Comparison of ENCODE assay signal across 3 worm cellular contexts in the genomic region with DNA sequence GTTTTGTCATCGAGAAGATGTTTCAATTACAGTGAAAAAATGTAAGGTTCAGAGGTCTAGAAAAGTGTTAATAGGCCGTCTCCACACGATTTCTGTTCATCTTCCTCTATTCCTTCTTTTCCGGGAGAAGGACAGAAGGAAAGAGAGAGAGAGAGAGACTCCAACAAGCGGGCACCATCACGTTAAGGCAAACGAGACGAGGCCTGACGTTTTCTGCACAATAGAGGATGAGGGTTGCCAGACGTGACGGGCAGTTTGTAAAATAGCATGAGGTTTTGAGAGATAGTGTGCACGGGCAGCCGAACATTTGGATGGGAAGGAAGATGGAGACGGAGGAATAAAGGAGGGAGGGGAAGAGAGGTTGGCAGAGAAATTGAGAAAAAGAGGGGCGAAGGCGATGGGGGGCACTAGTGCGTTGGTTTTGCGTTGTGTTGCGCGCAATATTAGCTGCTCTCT.
TF ChIP-seq lines count a peak whose summit lies in the region.

A gene (plus strand): TSS at position 405 of the 456 bp plus-strand sequence.

TF ChIP-seq in whole organism, L1 larva, 84 proteins besides CTCF, POLR2A, EP300 and RAD21 (continued from another document and continues in another):
- TF ChIP-seq swsn-7 (tag; optimal IDR thresholded peaks at IDR 0.05; lab: Kevin White, UChicago) (peak; percentile 80), lir-3 (tag; optimal IDR thresholded peaks at IDR 0.05; lab: Kevin White, UChicago; ENCODE audit: poor library complexity) (peak; percentile 63), ces-1 (GFP tag; optimal IDR thresholded peaks at IDR 0.05; lab: Kevin White, UChicago) (no peak), rnt-1 (tag; optimal IDR thresholded peaks at IDR 0.05; lab: Kevin White, UChicago) (peak; percentile 75), aha-1 (tag; optimal IDR thresholded peaks at IDR 0.05; lab: Kevin White, UChicago) (no peak), unc-86 (tag; optimal IDR thresholded peaks at IDR 0.05; lab: Kevin White, UChicago) (peak; percentile 72), nhr-28 (tag; optimal IDR thresholded peaks at IDR 0.05; lab: Kevin White, UChicago) (no peak), irx-1 (tag; optimal IDR thresholded peaks at IDR 0.05; lab: Kevin White, UChicago) (peak; percentile 10), mdl-1 (tag; optimal IDR thresholded peaks at IDR 0.05; lab: Kevin White, UChicago) (peak; percentile 14 to 91), mab-9 (GFP tag; IDR thresholded peaks at IDR 0.05; lab: Robert Waterston, UW) (0 out of 2 replicates have a peak, but pooled peaks have one; percentile 32), elt-3 (tag; optimal IDR thresholded peaks at IDR 0.05; lab: Kevin White, UChicago) (peak in 1 of 6 experiments; percentile 19), unc-98 (GFP tag; IDR thresholded peaks at IDR 0.05; lab: Robert Waterston, UW) (no peak), pax-3 (tag; optimal IDR thresholded peaks at IDR 0.05; lab: Kevin White, UChicago) (no peak), lsy-2 (tag; optimal IDR thresholded peaks at IDR 0.05; lab: Kevin White, UChicago) (peak; percentile 56 to 75), dpl-1 (GFP tag; optimal IDR thresholded peaks at IDR 0.05; lab: Kevin White, UChicago) (peak in 2 of 3 experiments; percentile 13 to 22), dsc-1 (tag; optimal IDR thresholded peaks at IDR 0.05; lab: Kevin White, UChicago) (peak; percentile 73), snu-23 (GFP tag; optimal IDR thresholded peaks at IDR 0.05; lab: Kevin White, UChicago) (peak; percentile 86), nhr-76 (tag; optimal IDR thresholded peaks at IDR 0.05; lab: Kevin White, UChicago) (no peak), efl-1 (optimal IDR thresholded peaks at IDR 0.05; lab: Kevin White, UChicago) (peak; percentile 47 to 71), efl-1 (GFP tag; optimal IDR thresholded peaks at IDR 0.05 in 1 of 2; lab: Kevin White, UChicago) (no peak), nhr-11 (tag; optimal IDR thresholded peaks at IDR 0.05; lab: Kevin White, UChicago) (no peak), nhr-85 (tag; lab: Kevin White, UChicago) (no peak), nhr-12 (tag; optimal IDR thresholded peaks at IDR 0.05; lab: Kevin White, UChicago) (no peak), pag-3 (tag; optimal IDR thresholded peaks at IDR 0.05; lab: Kevin White, UChicago; ENCODE audit: borderline replicate concordance, insufficient read depth) (no peak), aly-2 (tag; optimal IDR thresholded peaks at IDR 0.05; lab: Kevin White, UChicago) (no peak), sox-4 (tag; optimal IDR thresholded peaks at IDR 0.05; lab: Kevin White, UChicago) (no peak), lin-14 (GFP tag; optimal IDR thresholded peaks at IDR 0.05; lab: Kevin White, UChicago) (peak; percentile 97), nhr-19 (GFP tag; conservative IDR thresholded peaks at IDR 0.05; lab: Robert Waterston, UW) (peak; percentile 69), sup-37 (GFP tag; optimal IDR thresholded peaks at IDR 0.05; lab: Kevin White, UChicago) (no peak), blmp-1 (tag; optimal IDR thresholded peaks at IDR 0.05; lab: Kevin White, UChicago) (peak; percentile 74), sptf-1 (tag; optimal IDR thresholded peaks at IDR 0.05; lab: Kevin White, UChicago) (no peak), nhr-20 (tag; optimal IDR thresholded peaks at IDR 0.05; lab: Kevin White, UChicago) (peak; percentile 77), egl-13 (tag; optimal IDR thresholded peaks at IDR 0.05; lab: Kevin White, UChicago) (peak; percentile 76), ceh-63 (GFP tag; optimal IDR thresholded peaks at IDR 0.05; lab: Kevin White, UChicago) (no peak), isw-1 (GFP tag; IDR thresholded peaks at IDR 0.05; lab: Robert Waterston, UW) (peak; percentile 46), lin-15B (tag; optimal IDR thresholded peaks at IDR 0.05; lab: Kevin White, UChicago) (no peak), pqm-1 (tag; optimal IDR thresholded peaks at IDR 0.05; lab: Kevin White, UChicago) (no peak), snpc-4 (tag; optimal IDR thresholded peaks at IDR 0.05; lab: Kevin White, UChicago) (peak; percentile 55), nhr-84 (tag; optimal IDR thresholded peaks at IDR 0.05; lab: Kevin White, UChicago) (no peak), fkh-10 (GFP tag; optimal IDR thresholded peaks at IDR 0.05; lab: Kevin White, UChicago) (peak; percentile 66), unc-30 (tag; optimal IDR thresholded peaks at IDR 0.05; lab: Kevin White, UChicago) (no peak), zag-1 (tag; optimal IDR thresholded peaks at IDR 0.05; lab: Kevin White, UChicago) (no peak)

TF ChIP-seq in whole organism, L3 larva, 47 proteins besides CTCF, POLR2A, EP300 and RAD21 (continued from another document):
- TF ChIP-seq ceh-28 (tag; optimal IDR thresholded peaks at IDR 0.05; lab: Kevin White, UChicago) (no peak), ama-1 (optimal IDR thresholded peaks at IDR 0.05; lab: Kevin White, UChicago) (peak; percentile 6), elt-1 (tag; optimal IDR thresholded peaks at IDR 0.05; lab: Kevin White, UChicago) (peak; percentile 39), egl-5 (tag; optimal IDR thresholded peaks at IDR 0.05; lab: Kevin White, UChicago) (peak; percentile 88), nhr-76 (tag; optimal IDR thresholded peaks at IDR 0.05; lab: Kevin White, UChicago) (no peak), pqm-1 (tag; optimal IDR thresholded peaks at IDR 0.05; lab: Kevin White, UChicago) (peak; percentile 48), daf-12 (tag; optimal IDR thresholded peaks at IDR 0.05; lab: Kevin White, UChicago) (no peak), snpc-4 (tag; optimal IDR thresholded peaks at IDR 0.05; lab: Kevin White, UChicago) (peak; percentile 66), unc-39 (tag; optimal IDR thresholded peaks at IDR 0.05; lab: Kevin White, UChicago) (no peak), tbx-2 (tag; optimal IDR thresholded peaks at IDR 0.05; lab: Kevin White, UChicago) (peak; percentile 40), ceh-16 (tag; optimal IDR thresholded peaks at IDR 0.05; lab: Kevin White, UChicago) (no peak), ztf-11 (tag; optimal IDR thresholded peaks at IDR 0.05; lab: Kevin White, UChicago) (no peak), elt-2 (tag; optimal IDR thresholded peaks at IDR 0.05; lab: Kevin White, UChicago) (peak; percentile 61), nhr-237 (tag; optimal IDR thresholded peaks at IDR 0.05; lab: Kevin White, UChicago) (no peak), ceh-9 (tag; optimal IDR thresholded peaks at IDR 0.05; lab: Kevin White, UChicago) (no peak), R02D3.7 (tag; optimal IDR thresholded peaks at IDR 0.05; lab: Kevin White, UChicago) (no peak), jun-1 (tag; optimal IDR thresholded peaks at IDR 0.05; lab: Kevin White, UChicago) (peak; percentile 9), sea-2 (GFP tag; optimal IDR thresholded peaks at IDR 0.05; lab: Kevin White, UChicago) (no peak), nhr-25 (tag; optimal IDR thresholded peaks at IDR 0.05; lab: Kevin White, UChicago) (peak; percentile 35), elt-3 (tag; optimal IDR thresholded peaks at IDR 0.05; lab: Kevin White, UChicago) (no peak), ztf-4 (tag; optimal IDR thresholded peaks at IDR 0.05; lab: Kevin White, UChicago) (peak; percentile 8), pha-4 (tag; optimal IDR thresholded peaks at IDR 0.05; lab: Kevin White, UChicago) (peak; percentile 87), nhr-12 (tag; optimal IDR thresholded peaks at IDR 0.05; lab: Kevin White, UChicago) (no peak), unc-62 (GFP tag; optimal IDR thresholded peaks at IDR 0.05; lab: Kevin White, UChicago) (peak; percentile 63), nhr-11 (tag; optimal IDR thresholded peaks at IDR 0.05; lab: Kevin White, UChicago) (no peak), nhr-67 (tag; optimal IDR thresholded peaks at IDR 0.05; lab: Kevin White, UChicago) (no peak), ZK546.5 (tag; optimal IDR thresholded peaks at IDR 0.05; lab: Kevin White, UChicago) (no peak), nhr-77 (tag; optimal IDR thresholded peaks at IDR 0.05; lab: Kevin White, UChicago) (no peak), nhr-23 (tag; optimal IDR thresholded peaks at IDR 0.05; lab: Kevin White, UChicago) (peak; percentile 56)

TF ChIP-seq in whole organism, young adult, 124 proteins besides CTCF, POLR2A, EP300 and RAD21 (continued from another document and continues in another):
- no peak for TF ChIP-seq rec-8 (tag; optimal IDR thresholded peaks at IDR 0.05; lab: Kevin White, UChicago)
- peak; percentile 60 for TF ChIP-seq rcor-1 (GFP tag; IDR thresholded peaks at IDR 0.05; lab: Robert Waterston, UW)
- TF ChIP-seq lin-26 (GFP tag; IDR thresholded peaks at IDR 0.05; lab: Robert Waterston, UW), result no peak
- no peak for TF ChIP-seq ceh-58 (GFP tag; IDR thresholded peaks at IDR 0.05; lab: Robert Waterston, UW)
- TF ChIP-seq T26A5.8 (tag; optimal IDR thresholded peaks at IDR 0.05; lab: Kevin White, UChicago), result no peak
- TF ChIP-seq lin-35 (GFP tag; optimal IDR thresholded peaks at IDR 0.05; lab: Kevin White, UChicago), result no peak
- no peak for TF ChIP-seq lin-54 (GFP tag; optimal IDR thresholded peaks at IDR 0.05; lab: Kevin White, UChicago)
- TF ChIP-seq akir-1 (GFP tag; optimal IDR thresholded peaks at IDR 0.05; lab: Kevin White, UChicago), result no peak
- TF ChIP-seq nhr-90 (tag; optimal IDR thresholded peaks at IDR 0.05; lab: Kevin White, UChicago), result no peak
- no peak for TF ChIP-seq aptf-2 (GFP tag; conservative IDR thresholded peaks at IDR 0.05; lab: Robert Waterston, UW)
- no peak for TF ChIP-seq let-526 (GFP tag; IDR thresholded peaks at IDR 0.05; lab: Robert Waterston, UW)
- no peak for TF ChIP-seq aptf-3 (GFP tag; IDR thresholded peaks at IDR 0.05; lab: Robert Waterston, UW)
- TF ChIP-seq dpff-1 (tag; optimal IDR thresholded peaks at IDR 0.05; lab: Kevin White, UChicago), result no peak
- TF ChIP-seq bed-1 (GFP tag; IDR thresholded peaks at IDR 0.05; lab: Robert Waterston, UW), result no peak
- TF ChIP-seq nhr-179 (tag; optimal IDR thresholded peaks at IDR 0.05; lab: Kevin White, UChicago), result no peak
- no peak for TF ChIP-seq Y53F4B.3 (GFP tag; IDR thresholded peaks at IDR 0.05; lab: Robert Waterston, UW)
- TF ChIP-seq ccch-3 (GFP tag; optimal IDR thresholded peaks at IDR 0.05; lab: Kevin White, UChicago), result no peak
- peak; percentile 41 for TF ChIP-seq ZK185.1 (tag; optimal IDR thresholded peaks at IDR 0.05; lab: Kevin White, UChicago; ENCODE audit: poor library complexity, severe bottlenecking)
- peak; percentile 48 for TF ChIP-seq madf-10 (tag; optimal IDR thresholded peaks at IDR 0.05; lab: Kevin White, UChicago)
- TF ChIP-seq atf-7 (tag; optimal IDR thresholded peaks at IDR 0.05; lab: Kevin White, UChicago), result peak; percentile 56
- TF ChIP-seq ztf-18 (tag; optimal IDR thresholded peaks at IDR 0.05; lab: Kevin White, UChicago), result peak; percentile 33
- no peak for TF ChIP-seq F22D6.2 (tag; optimal IDR thresholded peaks at IDR 0.05; lab: Kevin White, UChicago)
- no peak for TF ChIP-seq lsy-27 (tag; optimal IDR thresholded peaks at IDR 0.05; lab: Kevin White, UChicago; ENCODE audit: borderline replicate concordance, insufficient read depth)
- peak; percentile 30 for TF ChIP-seq somi-1 (GFP tag; optimal IDR thresholded peaks at IDR 0.05; lab: Kevin White, UChicago)
- no peak for TF ChIP-seq lsl-1 (GFP tag; optimal IDR thresholded peaks at IDR 0.05; lab: Kevin White, UChicago)
- no peak for TF ChIP-seq ets-4 (GFP tag; optimal IDR thresholded peaks at IDR 0.05; lab: Kevin White, UChicago)
- TF ChIP-seq let-607 (tag; optimal IDR thresholded peaks at IDR 0.05; lab: Kevin White, UChicago), result peak; percentile 22 to 28
- no peak for TF ChIP-seq tbx-9 (tag; optimal IDR thresholded peaks at IDR 0.05; lab: Kevin White, UChicago; ENCODE audit: borderline replicate concordance)
- no peak for TF ChIP-seq rpc-1 (optimal IDR thresholded peaks at IDR 0.05; lab: Kevin White, UChicago)
- TF ChIP-seq rpc-1 (tag; optimal IDR thresholded peaks at IDR 0.05; lab: Kevin White, UChicago), result no peak
- TF ChIP-seq nhr-80 (tag; optimal IDR thresholded peaks at IDR 0.05; lab: Kevin White, UChicago), result peak; percentile 73
- no peak for TF ChIP-seq sptf-2 (GFP tag; optimal IDR thresholded peaks at IDR 0.05; lab: Kevin White, UChicago)
- no peak for TF ChIP-seq mes-4 (tag; optimal IDR thresholded peaks at IDR 0.05; lab: Kevin White, UChicago)
- no peak for TF ChIP-seq bed-2 (GFP tag; IDR thresholded peaks at IDR 0.05; lab: Robert Waterston, UW)
- TF ChIP-seq sea-2 (GFP tag; IDR thresholded peaks at IDR 0.05; lab: Robert Waterston, UW), result no peak
- peak; percentile 68 for TF ChIP-seq pbrm-1 (GFP tag; IDR thresholded peaks at IDR 0.05; lab: Robert Waterston, UW)
- no peak for TF ChIP-seq attf-3 (GFP tag; conservative IDR thresholded peaks at IDR 0.05; lab: Robert Waterston, UW)
- TF ChIP-seq lin-40 (tag; optimal IDR thresholded peaks at IDR 0.05; lab: Kevin White, UChicago), result peak; percentile 83
- TF ChIP-seq B0261.1 (tag; optimal IDR thresholded peaks at IDR 0.05; lab: Kevin White, UChicago), result peak; percentile 9
- no peak for TF ChIP-seq ceh-91 (GFP tag; IDR thresholded peaks at IDR 0.05; lab: Robert Waterston, UW)
- no peak for TF ChIP-seq egl-18 (GFP tag; IDR thresholded peaks at IDR 0.05; lab: Robert Waterston, UW)
- TF ChIP-seq repo-1 (tag; optimal IDR thresholded peaks at IDR 0.05; lab: Kevin White, UChicago), result no peak
- TF ChIP-seq K12H6.12 (tag; optimal IDR thresholded peaks at IDR 0.05; lab: Kevin White, UChicago), result peak; percentile 76
- TF ChIP-seq hmg-20 (GFP tag; IDR thresholded peaks at IDR 0.05; lab: Robert Waterston, UW), result 0 out of 2 replicates have a peak, but pooled peaks have one; percentile 27
- TF ChIP-seq sdz-38 (tag; optimal IDR thresholded peaks at IDR 0.05; lab: Kevin White, UChicago), result no peak
- no peak for TF ChIP-seq dpl-1 (GFP tag; optimal IDR thresholded peaks at IDR 0.05; lab: Kevin White, UChicago)
- TF ChIP-seq hlh-26 (GFP tag; conservative IDR thresholded peaks at IDR 0.05; lab: Robert Waterston, UW), result no peak
- no peak for TF ChIP-seq zim-3 (tag; optimal IDR thresholded peaks at IDR 0.05; lab: Kevin White, UChicago)
- TF ChIP-seq tbp1 (GFP tag; optimal IDR thresholded peaks at IDR 0.05; lab: Kevin White, UChicago), result peak; percentile 48
- peak; percentile 75; the same call in 1 of the 2 replicates for TF ChIP-seq hmg-1.2 (GFP tag; IDR thresholded peaks at IDR 0.05; lab: Robert Waterston, UW)
- peak; percentile 75 for TF ChIP-seq dox-1 (GFP tag; IDR thresholded peaks at IDR 0.05; lab: Robert Waterston, UW)
- TF ChIP-seq ztf-28 (GFP tag; IDR thresholded peaks at IDR 0.05; lab: Robert Waterston, UW), result 0 out of 2 replicates have a peak, but pooled peaks have one; percentile 16
- no peak for TF ChIP-seq snpc-1.3 (tag; optimal IDR thresholded peaks at IDR 0.05; lab: Kevin White, UChicago; ENCODE audit: insufficient read depth)
- no peak for TF ChIP-seq F52B5.7 (tag; optimal IDR thresholded peaks at IDR 0.05; lab: Kevin White, UChicago)
- TF ChIP-seq Y53G8AR.9 (GFP tag; conservative IDR thresholded peaks at IDR 0.05; lab: Robert Waterston, UW), result no peak
- no peak for TF ChIP-seq snpc-1.1 (tag; optimal IDR thresholded peaks at IDR 0.05; lab: Kevin White, UChicago; ENCODE audit: insufficient read depth)
- TF ChIP-seq madf-8 (GFP tag; conservative IDR thresholded peaks at IDR 0.05; lab: Robert Waterston, UW), result no peak
- TF ChIP-seq lir-1 (GFP tag; conservative IDR thresholded peaks at IDR 0.05; lab: Robert Waterston, UW), result no peak
- peak; percentile 20 for TF ChIP-seq ztf-22 (GFP tag; optimal IDR thresholded peaks at IDR 0.05; lab: Kevin White, UChicago)
- peak; percentile 23 for TF ChIP-seq die-1 (tag; optimal IDR thresholded peaks at IDR 0.05; lab: Kevin White, UChicago)
- TF ChIP-seq xnd-1 (tag; optimal IDR thresholded peaks at IDR 0.05; lab: Kevin White, UChicago), result no peak
- TF ChIP-seq nfya-1 (tag; optimal IDR thresholded peaks at IDR 0.05; lab: Kevin White, UChicago; ENCODE audit: borderline replicate concordance, insufficient read depth), result no peak
- no peak for TF ChIP-seq pha-4 (tag; optimal IDR thresholded peaks at IDR 0.05; lab: Kevin White, UChicago)
- no peak for TF ChIP-seq nfya-2 (GFP tag; IDR thresholded peaks at IDR 0.05; lab: Robert Waterston, UW)
- TF ChIP-seq ceh-27 (GFP tag; optimal IDR thresholded peaks at IDR 0.05; lab: Kevin White, UChicago), result peak; percentile 48
- no peak for TF ChIP-seq T07F8.4 (tag; optimal IDR thresholded peaks at IDR 0.05; lab: Kevin White, UChicago)
- no peak for TF ChIP-seq nhr-27 (tag; optimal IDR thresholded peaks at IDR 0.05; lab: Kevin White, UChicago)
- TF ChIP-seq egrh-3 (GFP tag; IDR thresholded peaks at IDR 0.05; lab: Robert Waterston, UW), result peak; percentile 36
